Fruit fly (Drosophila melanogaster) whole organism, prepupa: ENCODE data around the gene Mgat4a.

Experiments
- Blimp-1 ChIP-seq: fragments of 200-800 bp; sonication (Bioruptor generic); optimal IDR thresholded peaks from 3 replicates; lab custom pipeline; 2017; ENCODE audit warnings: missing biosample characterization, missing genetic modification characterization, mild to moderate bottlenecking, moderate library complexity, missing genetic modification reagents
- CG10631 ChIP-seq: fragments of 200-800 bp; sonication (Bioruptor generic); optimal IDR thresholded peaks from 2 replicates; lab custom pipeline; 2016; ENCODE audit warnings: missing biosample characterization, missing genetic modification characterization
- CG10669 ChIP-seq: fragments of 200-800 bp; sonication (Bioruptor generic); optimal IDR thresholded peaks from 3 replicates; lab custom pipeline; 2018; ENCODE audit warnings: missing biosample characterization, mild to moderate bottlenecking, missing genetic modification characterization, moderate library complexity
- CG11762 ChIP-seq: fragments of 200-800 bp; sonication (Bioruptor generic); optimal IDR thresholded peaks from 3 replicates; lab custom pipeline; 2016; ENCODE audit warnings: missing biosample characterization, missing genetic modification characterization; ENCODE audit not compliant: insufficient read depth
- CG11902 ChIP-seq: fragments of 200-800 bp; sonication (Bioruptor generic); optimal IDR thresholded peaks from 3 replicates; lab custom pipeline; 2016; ENCODE audit warnings: missing biosample characterization, missing genetic modification characterization
- CG15336 ChIP-seq: fragments of 200-800 bp; sonication (Bioruptor generic); IDR thresholded peaks from 2 replicates; pipeline ENCODE4 v1.3.6; 2022; ENCODE audit warnings: missing biosample characterization, missing genetic modification characterization
- CG16779 ChIP-seq: fragments of 200-800 bp; sonication (Bioruptor generic); optimal IDR thresholded peaks from 3 replicates; lab custom pipeline; 2017; ENCODE audit warnings: missing biosample characterization, mild to moderate bottlenecking, missing genetic modification characterization
- CG32006 ChIP-seq: fragments of 200-800 bp; sonication (Bioruptor generic); optimal IDR thresholded peaks from 3 replicates; lab custom pipeline; 2017; ENCODE audit warnings: missing biosample characterization, mild to moderate bottlenecking, missing genetic modification characterization
- CG3919 ChIP-seq: fragments of 200-800 bp; sonication (Bioruptor generic); optimal IDR thresholded peaks from 3 replicates; lab custom pipeline; 2016; ENCODE audit warnings: missing biosample characterization, missing genetic modification characterization
- CG4318 ChIP-seq: fragments of 200-800 bp; sonication (Bioruptor generic); optimal IDR thresholded peaks from 3 replicates; lab custom pipeline; 2017; ENCODE audit warnings: missing biosample characterization, mild to moderate bottlenecking, missing genetic modification characterization
- CG6163 ChIP-seq: fragments of 200-800 bp; sonication (Bioruptor generic); IDR thresholded peaks from 3 replicates; pipeline ENCODE4 v1.3.6; 2022; ENCODE audit warnings: missing biosample characterization, missing genetic modification characterization
- CG6276 ChIP-seq: fragments of 200-800 bp; sonication (Bioruptor generic); optimal IDR thresholded peaks from 2 replicates; lab custom pipeline; 2017; ENCODE audit warnings: missing biosample characterization, mild to moderate bottlenecking, missing genetic modification characterization
- CG6792 ChIP-seq: fragments of 200-800 bp; sonication (Bioruptor generic); optimal IDR thresholded peaks from 3 replicates; lab custom pipeline; 2016; ENCODE audit warnings: missing biosample characterization, missing genetic modification characterization
- CG6808 ChIP-seq: fragments of 200-800 bp; sonication (Bioruptor generic); optimal IDR thresholded peaks from 3 replicates; lab custom pipeline; 2017; ENCODE audit warnings: missing biosample characterization, missing genetic modification characterization, mild to moderate bottlenecking, moderate library complexity, missing genetic modification reagents
- CG6854 ChIP-seq: fragments of 200-800 bp; sonication (Bioruptor generic); optimal IDR thresholded peaks from 2 replicates; lab custom pipeline; 2017; ENCODE audit warnings: missing biosample characterization, mild to moderate bottlenecking, missing genetic modification characterization
- CG7368 ChIP-seq: fragments of 200-800 bp; sonication (Bioruptor generic); optimal IDR thresholded peaks from 3 replicates; lab custom pipeline; 2016; ENCODE audit warnings: missing biosample characterization, missing genetic modification characterization
- CG8119 ChIP-seq: fragments of 200-800 bp; sonication (Bioruptor generic); IDR thresholded peaks from 3 replicates; pipeline ENCODE4 v1.3.6; 2022; ENCODE audit warnings: missing biosample characterization, missing genetic modification characterization
- CG8632 ChIP-seq: fragments of 200-800 bp; sonication (Bioruptor generic); optimal IDR thresholded peaks from 3 replicates; lab custom pipeline; 2016; ENCODE audit warnings: missing biosample characterization, missing genetic modification characterization
- CG9139 ChIP-seq: fragments of 200-800 bp; sonication (Bioruptor generic); optimal IDR thresholded peaks from 3 replicates; lab custom pipeline; 2017; ENCODE audit warnings: missing biosample characterization, mild to moderate bottlenecking, missing genetic modification characterization
- Eip78C ChIP-seq: fragments of 200-800 bp; sonication (Bioruptor generic); peaks from one replicate; lab custom pipeline; 2016; ENCODE audit warnings: missing biosample characterization, missing genetic modification characterization
- Eip93F ChIP-seq: fragments of 200-800 bp; sonication (Bioruptor generic); optimal IDR thresholded peaks from 2 replicates; lab custom pipeline; 2016; ENCODE audit warnings: missing biosample characterization, mild to moderate bottlenecking, missing genetic modification characterization
- Ets21C ChIP-seq: fragments of 200-800 bp; sonication (Bioruptor generic); optimal IDR thresholded peaks from 3 replicates; lab custom pipeline; 2016; ENCODE audit warnings: missing biosample characterization, missing genetic modification characterization
- Ets96B ChIP-seq: fragments of 200-800 bp; optimal IDR thresholded peaks from 2 replicates; lab custom pipeline; 2019; ENCODE audit warnings: missing biosample characterization, mild to moderate bottlenecking, missing genetic modification characterization, moderate library complexity
- Gug ChIP-seq: fragments of 200-800 bp; sonication (Bioruptor generic); IDR thresholded peaks from 2 replicates; pipeline ENCODE4 v1.3.6; 2022; ENCODE audit warnings: missing biosample characterization, missing genetic modification characterization
- Hr38 ChIP-seq: sonication (Bioruptor generic); optimal IDR thresholded peaks from 2 replicates; lab custom pipeline; 2016; ENCODE audit warnings: missing biosample characterization, missing genetic modification characterization
- Hr39 ChIP-seq: fragments of 200-800 bp; sonication (Bioruptor generic); optimal IDR thresholded peaks from 2 replicates; lab custom pipeline; 2016; ENCODE audit warnings: missing biosample characterization, missing genetic modification characterization
- Hr4 ChIP-seq: fragments of 200-800 bp; sonication (Bioruptor generic); optimal IDR thresholded peaks from 3 replicates; lab custom pipeline; 2016; ENCODE audit warnings: missing biosample characterization, missing genetic modification characterization
- Lpt ChIP-seq: fragments of 200-800 bp; sonication (Bioruptor generic); optimal IDR thresholded peaks from 3 replicates; lab custom pipeline; 2016; ENCODE audit warnings: missing biosample characterization, missing genetic modification characterization
- OdsH ChIP-seq: fragments of 200-800 bp; sonication (Bioruptor generic); optimal IDR thresholded peaks from 3 replicates; lab custom pipeline; 2016; ENCODE audit warnings: missing biosample characterization, missing genetic modification characterization
- Smox ChIP-seq: fragments of 200-800 bp; sonication (Bioruptor generic); optimal IDR thresholded peaks from 3 replicates; lab custom pipeline; 2016; ENCODE audit warnings: missing biosample characterization, missing genetic modification characterization
- achi ChIP-seq: fragments of 200-800 bp; sonication (Bioruptor generic); optimal IDR thresholded peaks from 3 replicates; lab custom pipeline; 2016; ENCODE audit warnings: missing biosample characterization, missing genetic modification characterization
- acj6 ChIP-seq: fragments of 200-800 bp; sonication (Bioruptor generic); optimal IDR thresholded peaks from 3 replicates; lab custom pipeline; 2016; ENCODE audit warnings: missing biosample characterization, missing genetic modification characterization
- cyc ChIP-seq: fragments of 200-800 bp; sonication (Bioruptor generic); optimal IDR thresholded peaks from 3 replicates; lab custom pipeline; 2016; ENCODE audit warnings: missing biosample characterization, missing genetic modification characterization
- dac ChIP-seq: fragments of 200-800 bp; sonication (Bioruptor generic); optimal IDR thresholded peaks from 2 replicates; lab custom pipeline; 2017; ENCODE audit warnings: missing biosample characterization, mild to moderate bottlenecking, missing genetic modification characterization
- dsx ChIP-seq: fragments of 200-800 bp; optimal IDR thresholded peaks from 3 replicates; lab custom pipeline; 2019; ENCODE audit warnings: missing biosample characterization, mild to moderate bottlenecking, missing genetic modification characterization, moderate library complexity; ENCODE audit not compliant: poor library complexity, severe bottlenecking
- esn ChIP-seq: fragments of 200-800 bp; sonication (Bioruptor generic); optimal IDR thresholded peaks from 2 replicates; lab custom pipeline; 2016; ENCODE audit warnings: missing biosample characterization, mild to moderate bottlenecking, missing genetic modification characterization, moderate library complexity
- fd85E ChIP-seq: fragments of 200-800 bp; sonication (Bioruptor generic); optimal IDR thresholded peaks from 3 replicates; lab custom pipeline; 2016; ENCODE audit warnings: missing biosample characterization, missing genetic modification characterization
- fkh ChIP-seq: fragments of 200-800 bp; sonication (Bioruptor generic); optimal IDR thresholded peaks from 3 replicates; lab custom pipeline; 2017; ENCODE audit warnings: missing biosample characterization, mild to moderate bottlenecking, missing genetic modification characterization, moderate library complexity
- lz ChIP-seq: fragments of 200-800 bp; sonication (Bioruptor generic); optimal IDR thresholded peaks from 3 replicates; lab custom pipeline; 2016; ENCODE audit warnings: missing biosample characterization, missing genetic modification characterization
- pdm3 ChIP-seq: fragments of 200-800 bp; sonication (Bioruptor generic); optimal IDR thresholded peaks from 3 replicates; lab custom pipeline; 2016; ENCODE audit warnings: missing biosample characterization, missing genetic modification characterization
- salr ChIP-seq, 2 experiments: fragments of 200-800 bp; sonication (Bioruptor generic); optimal IDR thresholded peaks; 3 replicates each; lab custom pipeline; 2016 to 2018; ENCODE audit warnings: missing biosample characterization in 2 of 2, missing genetic modification characterization in 2 of 2, mild to moderate bottlenecking in 1 of 2
- ss ChIP-seq, 2 experiments: fragments of 200-800 bp; sonication (Bioruptor generic); optimal IDR thresholded peaks; 2 replicates in 1 of 2; 3 replicates in 1 of 2; lab custom pipeline; 2017 to 2018; ENCODE audit warnings: mild to moderate bottlenecking in 2 of 2, missing biosample characterization in 2 of 2, missing genetic modification characterization in 2 of 2, moderate library complexity in 1 of 2
- svp ChIP-seq: fragments of 200-800 bp; sonication (Bioruptor generic); peaks from one replicate; lab custom pipeline; 2016; ENCODE audit warnings: missing biosample characterization, missing genetic modification characterization
- topi ChIP-seq: fragments of 200-800 bp; sonication (Bioruptor generic); optimal IDR thresholded peaks from 3 replicates; lab custom pipeline; 2016; ENCODE audit warnings: missing biosample characterization, missing genetic modification characterization
- vri ChIP-seq: fragments of 200-800 bp; sonication (Bioruptor generic); optimal IDR thresholded peaks from 3 replicates; lab custom pipeline; 2016; ENCODE audit warnings: missing biosample characterization, mild to moderate bottlenecking, missing genetic modification characterization

The Mgat4a gene

DNA sequence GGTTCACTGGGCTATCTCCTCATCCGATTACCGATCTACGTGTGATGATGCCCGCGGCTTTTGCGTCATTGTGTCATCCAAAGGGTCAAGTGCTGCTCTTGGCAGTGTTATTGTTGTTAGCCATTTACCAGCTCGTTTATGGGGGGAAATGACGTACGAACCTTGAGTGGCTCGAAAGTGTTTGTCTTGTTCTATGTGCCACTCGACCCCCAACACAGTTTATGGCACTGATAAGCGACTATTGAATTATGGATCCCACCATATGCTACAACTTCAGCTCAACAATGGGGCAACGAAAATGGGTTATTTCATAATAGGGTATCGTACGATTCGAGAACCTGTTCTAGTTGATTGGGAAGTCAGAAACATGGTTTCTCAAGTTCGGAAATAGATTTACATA lies 17.5 kb downstream of the Mgat4a start:
- TF ChIP-seq fd85E (no peak), Eip78C (GFP tag; lab: Kevin White, UChicago) (peak; percentile 41), svp (GFP tag; lab: Kevin White, UChicago) (peak; percentile 88)

DNA sequence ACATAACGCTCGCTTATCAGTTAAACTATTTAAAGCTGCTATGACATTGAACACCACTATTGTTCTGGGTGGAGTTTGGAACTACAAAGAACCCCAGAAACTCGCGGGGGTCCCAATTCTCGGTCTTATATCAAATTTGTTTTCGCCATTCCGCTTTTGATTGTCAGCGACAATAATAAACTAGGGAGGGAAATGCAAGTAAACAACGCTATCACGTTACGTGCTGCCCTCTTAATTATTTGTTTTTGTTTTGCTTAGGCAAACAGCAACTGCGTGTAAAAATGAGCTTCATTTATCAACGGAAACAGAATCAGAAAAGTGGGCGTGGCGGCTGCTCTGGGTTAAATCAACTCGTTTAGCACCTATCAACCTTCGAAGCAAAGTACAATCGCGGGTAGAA lies 18.4 kb downstream of the Mgat4a start:
- peak; percentile 92 for TF ChIP-seq fkh (GFP tag; lab: Kevin White, UChicago)
- peak; percentile 28 for TF ChIP-seq CG16779 (tag; lab: Kevin White, UChicago)
- TF ChIP-seq vri: peak; percentile 21
- TF ChIP-seq ss (GFP tag; optimal IDR thresholded peaks at IDR 0.05; lab: Kevin White, UChicago): no peak
- TF ChIP-seq svp (GFP tag; lab: Kevin White, UChicago): peak; percentile 52
- no peak for TF ChIP-seq CG32006 (GFP tag; lab: Kevin White, UChicago)

DNA sequence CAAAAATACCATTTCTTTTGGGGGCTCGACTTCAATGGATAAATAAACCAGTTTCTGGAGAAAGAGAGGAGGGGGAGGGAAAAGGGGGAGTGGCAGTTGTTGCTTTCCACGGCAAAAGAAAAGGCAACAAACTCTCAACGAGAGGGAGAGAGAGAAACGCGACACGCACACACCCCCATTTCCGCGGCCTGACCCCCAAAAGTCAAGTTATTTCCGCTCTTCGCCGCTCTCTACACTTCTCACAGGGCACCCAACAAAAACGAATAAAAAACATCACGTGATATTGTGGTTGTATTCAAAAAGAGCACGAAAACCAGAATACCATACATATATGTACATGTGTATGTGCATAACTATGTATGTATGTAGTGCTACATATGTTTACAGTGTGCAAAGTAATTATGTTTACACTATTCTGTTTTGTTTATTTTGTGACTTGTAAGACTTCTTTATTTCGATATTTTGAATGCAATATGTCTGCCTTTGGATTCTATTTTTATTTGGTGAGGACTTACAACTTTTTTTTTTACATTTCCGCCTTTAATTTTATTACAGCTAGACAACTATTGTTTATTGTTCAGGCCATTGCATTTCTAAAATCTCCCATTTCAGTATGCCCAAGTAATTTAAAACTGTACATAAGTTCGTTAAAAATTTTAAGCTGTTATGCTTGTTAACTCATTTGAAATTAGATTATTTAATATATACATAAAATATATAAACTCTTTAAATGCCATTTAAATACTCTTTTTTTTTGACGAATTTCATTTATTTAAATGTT lies 19.4 kb downstream of the Mgat4a start:
- TF ChIP-seq CG11762 (GFP tag; lab: Kevin White, UChicago): peak; percentile 53
- TF ChIP-seq CG4318 (GFP tag; lab: Kevin White, UChicago): peak; percentile 13
- peak; percentile 58 for TF ChIP-seq topi (GFP tag; lab: Kevin White, UChicago)
- peak; percentile 19 for TF ChIP-seq fd85E
- peak; percentile 68 for TF ChIP-seq dsx (GFP tag; lab: Kevin White, UChicago)
- peak; percentile 46 for TF ChIP-seq vri
- no peak for TF ChIP-seq Smox (GFP tag; lab: Kevin White, UChicago)
- TF ChIP-seq lz (GFP tag; lab: Kevin White, UChicago): peak; percentile 52
- peak; percentile 66 for TF ChIP-seq CG10631 (GFP tag; lab: Kevin White, UChicago)
- peak; percentile 80 for TF ChIP-seq esn (GFP tag; lab: Kevin White, UChicago)
- peak; percentile 59 for TF ChIP-seq CG16779 (tag; lab: Kevin White, UChicago)
- peak; percentile 30 for TF ChIP-seq Blimp-1 (GFP tag; lab: Kevin White, UChicago)
- TF ChIP-seq CG6276: peak; percentile 52
- TF ChIP-seq Ets96B (tag; lab: Kevin White, UChicago): peak; percentile 5
- peak; percentile 89 for TF ChIP-seq CG6854 (GFP tag; lab: Kevin White, UChicago)
- TF ChIP-seq dac (GFP tag; lab: Kevin White, UChicago): no peak
- peak; percentile 33 for TF ChIP-seq Ets21C (GFP tag; lab: Kevin White, UChicago)
- TF ChIP-seq OdsH (GFP tag; lab: Kevin White, UChicago): peak; percentile 63
- peak; percentile 56 for TF ChIP-seq pdm3 (GFP tag; lab: Kevin White, UChicago)
- peak; percentile 51 for TF ChIP-seq CG15336 (GFP tag; lab: Robert Waterston, UW)
- TF ChIP-seq CG10669 (GFP tag; lab: Kevin White, UChicago): peak; percentile 43
- TF ChIP-seq Hr38 (GFP tag; lab: Kevin White, UChicago): no peak
- TF ChIP-seq Hr39 (GFP tag; lab: Kevin White, UChicago): peak; percentile 56
- TF ChIP-seq CG6808 (GFP tag; lab: Kevin White, UChicago): peak; percentile 78
- TF ChIP-seq CG6163 (GFP tag; lab: Robert Waterston, UW): peak; percentile 80
- peak; percentile 51 to 70 for TF ChIP-seq salr (GFP tag; optimal IDR thresholded peaks at IDR 0.05; lab: Kevin White, UChicago)
- peak; percentile 55 for TF ChIP-seq CG8119 (GFP tag; lab: Robert Waterston, UW)
- TF ChIP-seq ss (GFP tag; optimal IDR thresholded peaks at IDR 0.05; lab: Kevin White, UChicago): peak; percentile 89 to 96
- TF ChIP-seq Hr4: peak; percentile 68
- TF ChIP-seq Eip93F (GFP tag; lab: Kevin White, UChicago): no peak
- peak; percentile 88 for TF ChIP-seq fkh (GFP tag; lab: Kevin White, UChicago)
- TF ChIP-seq CG9139: peak; percentile 84
- peak; percentile 65 for TF ChIP-seq CG6792 (GFP tag; lab: Kevin White, UChicago)
- TF ChIP-seq Lpt (GFP tag; lab: Kevin White, UChicago): peak; percentile 82
- TF ChIP-seq CG11902 (GFP tag; lab: Kevin White, UChicago): peak; percentile 53
- peak; percentile 53 for TF ChIP-seq achi (GFP tag; lab: Kevin White, UChicago)
- TF ChIP-seq acj6: peak; percentile 63
- TF ChIP-seq CG7368 (GFP tag; lab: Kevin White, UChicago): no peak
- peak; percentile 82 for TF ChIP-seq CG32006 (GFP tag; lab: Kevin White, UChicago)
- TF ChIP-seq cyc (GFP tag; lab: Kevin White, UChicago): peak; percentile 59
- TF ChIP-seq Eip78C (GFP tag; lab: Kevin White, UChicago): peak; percentile 87
- peak; percentile 75 for TF ChIP-seq CG8632 (GFP tag; lab: Kevin White, UChicago)
- peak; percentile 89 for TF ChIP-seq svp (GFP tag; lab: Kevin White, UChicago)
- no peak for TF ChIP-seq Gug
- TF ChIP-seq CG3919: peak; percentile 67
